Worm (Caenorhabditis elegans) whole organism, L4/young adult: ENCODE measurements around the gene nspa-2.
"Not testable (repeated sequence)": the region's sequence is repeated elsewhere in the genome, so short reads cannot be mapped to it uniquely, and the experiment has no call there.

Experiments
- W03F9.2 ChIP-seq: fragments of 150-350 bp; optimal IDR thresholded peaks from 2 replicates; lab custom pipeline; 2014; ENCODE audit warnings: missing biosample characterization, missing genetic modification characterization
- dao-5 ChIP-seq: sonication (generic microtip); optimal IDR thresholded peaks from 2 replicates; lab custom pipeline; 2016; ENCODE audit warnings: missing genotype, missing genetic modification characterization, moderate library complexity, missing compliant biosample characterization
- him-1 ChIP-seq: sonication (generic microtip); optimal IDR thresholded peaks from 2 replicates; lab custom pipeline; 2016; ENCODE audit warnings: missing genotype, missing genetic modification reagents, missing genetic modification characterization, missing compliant biosample characterization

ce11 chrV:14890782-14891181 is at the start of gene nspa-2:
- TF ChIP-seq him-1 (tag; lab: Kevin White, UChicago); W03F9.2 (tag; lab: Kevin White, UChicago); dao-5: not testable (repeated sequence)
